Worm (Caenorhabditis elegans): ENCODE data around the gene cyp-33E3.

DNA sequence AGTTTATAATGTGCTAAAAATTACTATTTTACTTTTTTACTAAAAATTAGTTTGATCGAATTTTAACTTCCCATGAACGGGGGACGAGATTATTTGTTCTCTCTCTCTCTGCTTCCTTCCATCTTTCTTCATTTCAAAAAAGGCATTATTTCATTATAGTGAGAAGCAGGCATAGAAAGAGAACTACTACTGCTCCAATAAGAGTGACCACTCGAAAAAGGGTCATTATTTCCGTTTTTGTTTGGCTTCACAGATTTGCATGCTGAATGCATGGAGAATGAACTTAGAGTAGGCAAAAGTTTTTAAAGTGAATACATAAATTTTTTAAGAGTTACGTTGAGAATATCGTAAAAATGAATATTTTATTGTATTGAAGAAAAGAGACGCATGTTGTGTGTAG, 44.1 kb upstream of the cyp-33E3 start:
- TF ChIP-seq lsy-2 (tag; optimal IDR thresholded peaks at IDR 0.05), result no peak
- no peak for TF ChIP-seq snpc-4 (tag; optimal IDR thresholded peaks at IDR 0.05)
- TF ChIP-seq elt-1 (tag; optimal IDR thresholded peaks at IDR 0.05; ENCODE audit: borderline replicate concordance, insufficient read depth), result no peak
- no peak for TF ChIP-seq elt-3 (tag; optimal IDR thresholded peaks at IDR 0.05)
- no peak for TF ChIP-seq nhr-28 (tag; optimal IDR thresholded peaks at IDR 0.05)
- no peak for TF ChIP-seq pha-4 (tag; optimal IDR thresholded peaks at IDR 0.05)
- no peak for TF ChIP-seq ztf-11 (tag; optimal IDR thresholded peaks at IDR 0.05)
- TF ChIP-seq unc-39 (tag; optimal IDR thresholded peaks at IDR 0.05), result no peak
- TF ChIP-seq lin-13 (tag; optimal IDR thresholded peaks at IDR 0.05), result no peak
- no peak for TF ChIP-seq unc-62 (GFP tag; optimal IDR thresholded peaks at IDR 0.05)
- no peak for TF ChIP-seq nhr-76 (tag; optimal IDR thresholded peaks at IDR 0.05)

Measured in whole organism, mixed stage, embryonic.